Fruit fly (Drosophila melanogaster): Measurements from ENCODE around the gene CG45690.

The CG45690 gene

dm6 chr2L:10632702-10633101, 25.4 kb upstream of the CG45690 start:
- TF ChIP-seq sr (GFP tag; IDR thresholded peaks at IDR 0.05), result no peak
- TF ChIP-seq NC2α (GFP tag; optimal IDR thresholded peaks at IDR 0.05), result no peak
- no peak for TF ChIP-seq ato (GFP tag; IDR thresholded peaks at IDR 0.05; ENCODE audit: partially characterized antibody)
- TF ChIP-seq odd (GFP tag; optimal IDR thresholded peaks at IDR 0.05), result no peak
- no peak for TF ChIP-seq emc (GFP tag; optimal IDR thresholded peaks at IDR 0.05)
- TF ChIP-seq Hsf (GFP tag; optimal IDR thresholded peaks at IDR 0.05), result no peak
- TF ChIP-seq CG13287 (GFP tag; IDR thresholded peaks at IDR 0.05; ENCODE audit: partially characterized antibody), result no peak
- no peak for TF ChIP-seq CG33213 (GFP tag; optimal IDR thresholded peaks at IDR 0.05)
- no peak for TF ChIP-seq CG9932 (GFP tag; IDR thresholded peaks at IDR 0.05)
- TF ChIP-seq CG8089 (GFP tag; optimal IDR thresholded peaks at IDR 0.05), result no peak
- no peak for TF ChIP-seq CG11085 (GFP tag; IDR thresholded peaks at IDR 0.05)
- no peak for TF ChIP-seq CG7928 (GFP tag; optimal IDR thresholded peaks at IDR 0.05)
- no peak for TF ChIP-seq hth (optimal IDR thresholded peaks at IDR 0.05)
- TF ChIP-seq CG42726 (GFP tag; IDR thresholded peaks at IDR 0.05; ENCODE audit: partially characterized antibody), result no peak
- no peak for TF ChIP-seq Dref (GFP tag; IDR thresholded peaks at IDR 0.05)
- TF ChIP-seq jing (GFP tag; optimal IDR thresholded peaks at IDR 0.05), result no peak
- no peak for TF ChIP-seq nmo (GFP tag; optimal IDR thresholded peaks at IDR 0.05)

dm6 chr2L:10638371-10638770, 19.7 kb upstream of the CG45690 start, which contains the start of gene CG7329:
CG7329 (minus strand) TSS chr2L:10638471.
- TF ChIP-seq CG17612 (GFP tag; IDR thresholded peaks at IDR 0.05) (no peak), CG1233 (GFP tag; optimal IDR thresholded peaks at IDR 0.05) (no peak), peb (GFP tag; IDR thresholded peaks at IDR 0.05) (no peak), gem (tag; optimal IDR thresholded peaks at IDR 0.05) (no peak), CG9876 (GFP tag; optimal IDR thresholded peaks at IDR 0.05) (no peak), fu2 (GFP tag; optimal IDR thresholded peaks at IDR 0.05) (no peak), Ets65A (GFP tag) (peak; percentile 81)

- TF ChIP-seq tio (GFP tag; optimal IDR thresholded peaks at IDR 0.05) (no peak), sisA (GFP tag; IDR thresholded peaks at IDR 0.05) (no peak), CG11398 (GFP tag; optimal IDR thresholded peaks at IDR 0.05) (no peak), gem (tag; optimal IDR thresholded peaks at IDR 0.05) (no peak), Ets97D (GFP tag; optimal IDR thresholded peaks at IDR 0.05) (no peak), gro (GFP tag; optimal IDR thresholded peaks at IDR 0.05) (no peak), unc-4 (GFP tag; IDR thresholded peaks at IDR 0.05; ENCODE audit: partially characterized antibody) (no peak), Hmx (GFP tag; optimal IDR thresholded peaks at IDR 0.05) (no peak), CG13287 (GFP tag; IDR thresholded peaks at IDR 0.05; ENCODE audit: partially characterized antibody) (no peak), Meics (GFP tag; optimal IDR thresholded peaks at IDR 0.05) (no peak), Usf (GFP tag; optimal IDR thresholded peaks at IDR 0.05) (no peak), CG15479 (GFP tag; optimal IDR thresholded peaks at IDR 0.05) (no peak), BtbVII (GFP tag; optimal IDR thresholded peaks at IDR 0.05) (no peak), CG10274 (GFP tag; optimal IDR thresholded peaks at IDR 0.05) (no peak), disco-r (GFP tag; optimal IDR thresholded peaks at IDR 0.05) (no peak), pita (GFP tag; optimal IDR thresholded peaks at IDR 0.05) (no peak), CG17612 (GFP tag; IDR thresholded peaks at IDR 0.05) (no peak), dmrt99B (tag; optimal IDR thresholded peaks at IDR 0.05) (no peak), CG9727 (GFP tag; optimal IDR thresholded peaks at IDR 0.05) (no peak)
These were observed 18.4 kb upstream of the CG45690 start, which contains the start of gene CG31872 for dm6 chr2L:10639631-10640030. CG31872 (plus strand) TSS chr2L:10639931.

Data from whole organism, embryonic.